Worm (Caenorhabditis elegans): ENCODE data around the gene srb-17.

- TF ChIP-seq ztf-29 (GFP tag; IDR thresholded peaks at IDR 0.05), result no peak
- TF ChIP-seq flt-1 (GFP tag; IDR thresholded peaks at IDR 0.05), result no peak
- no peak for TF ChIP-seq klf-2 (GFP tag; conservative IDR thresholded peaks at IDR 0.05)
These were observed 20.6 kb downstream of the srb-17 start, which contains the start of gene ins-1 for ce11 chrIV:10436401-10436800.
